Fruit fly (Drosophila melanogaster) whole organism, embryonic: Measurements from ENCODE around the gene Pdzd8.

ENCODE experiments used
- Ada2b ChIP-seq: fragments of 200-800 bp; sonication (Bioruptor generic); IDR thresholded peaks from 2 replicates; pipeline ENCODE4 v1.3.6; 2022; ENCODE audit warnings: missing biosample characterization, missing genetic modification characterization
- Blimp-1 ChIP-seq: fragments of 200-800 bp; sonication (Bioruptor generic); optimal IDR thresholded peaks from 3 replicates; lab custom pipeline; 2018; ENCODE audit warnings: missing biosample characterization, missing genetic modification characterization, mild to moderate bottlenecking, moderate library complexity, missing genetic modification reagents
- CG10431 ChIP-seq: fragments of 200-800 bp; sonication (Bioruptor generic); optimal IDR thresholded peaks from 3 replicates; lab custom pipeline; 2018; ENCODE audit warnings: missing biosample characterization, mild to moderate bottlenecking, missing genetic modification characterization
- CG10979 ChIP-seq: fragments of 200-800 bp; sonication (Bioruptor generic); optimal IDR thresholded peaks from 2 replicates; lab custom pipeline; 2018; ENCODE audit warnings: missing biosample characterization, mild to moderate bottlenecking, missing genetic modification characterization, moderate library complexity
- CG11398 ChIP-seq: fragments of 200-800 bp; sonication (Bioruptor generic); optimal IDR thresholded peaks from 2 replicates; lab custom pipeline; 2016; ENCODE audit warnings: missing biosample characterization, missing genetic modification characterization
- CG11560 ChIP-seq: fragments of 200-800 bp; sonication (Bioruptor generic); IDR thresholded peaks from 3 replicates; pipeline ENCODE4 v1.3.6; 2022; ENCODE audit warnings: missing biosample characterization, missing genetic modification characterization
- CG12744 ChIP-seq: fragments of 200-800 bp; sonication (Bioruptor generic); optimal IDR thresholded peaks from 2 replicates; lab custom pipeline; 2016; ENCODE audit warnings: missing biosample characterization, missing genetic modification characterization
- CG2120 ChIP-seq: fragments of 200-800 bp; sonication (Bioruptor generic); optimal IDR thresholded peaks from 3 replicates; lab custom pipeline; 2016; ENCODE audit warnings: missing biosample characterization, missing genetic modification characterization
- CG32767 ChIP-seq: fragments of 200-800 bp; sonication (Bioruptor generic); IDR thresholded peaks from 2 replicates; pipeline ENCODE4 v1.3.6; 2022; ENCODE audit warnings: missing biosample characterization, missing genetic modification characterization
- CG33213 ChIP-seq: fragments of 200-800 bp; sonication (Bioruptor generic); optimal IDR thresholded peaks from 3 replicates; lab custom pipeline; 2016; ENCODE audit warnings: missing biosample characterization, missing genetic modification characterization
- CG3726 ChIP-seq: fragments of 200-800 bp; sonication (Bioruptor generic); IDR thresholded peaks from 3 replicates; pipeline ENCODE4, ENCODE4 v1.3.6; 2022; ENCODE audit warnings: missing biosample characterization, missing genetic modification characterization
- CG3838 ChIP-seq: fragments of 200-800 bp; sonication (Bioruptor generic); optimal IDR thresholded peaks from 3 replicates; lab custom pipeline; 2016; ENCODE audit warnings: missing biosample characterization, missing genetic modification characterization
- CG3847 ChIP-seq: fragments of 200-800 bp; sonication (Bioruptor generic); IDR thresholded peaks from 2 replicates; pipeline ENCODE4 v1.3.6; 2022; ENCODE audit warnings: missing biosample characterization, missing genetic modification characterization
- CG4282 ChIP-seq: fragments of 200-800 bp; sonication (Bioruptor generic); optimal IDR thresholded peaks from 2 replicates; lab custom pipeline; 2016; ENCODE audit warnings: missing biosample characterization, missing genetic modification characterization
- CG4730 ChIP-seq: fragments of 200-800 bp; sonication (Bioruptor generic); IDR thresholded peaks from 2 replicates; pipeline ENCODE4 v1.3.6; 2022; ENCODE audit warnings: missing biosample characterization, missing genetic modification characterization
- CG6683 ChIP-seq: fragments of 200-800 bp; sonication (Bioruptor generic); optimal IDR thresholded peaks from 2 replicates; lab custom pipeline; 2017; ENCODE audit warnings: missing biosample characterization, mild to moderate bottlenecking, missing genetic modification characterization, missing genetic modification reagents
- CG6854 ChIP-seq: fragments of 200-800 bp; sonication (Bioruptor generic); optimal IDR thresholded peaks from 3 replicates; lab custom pipeline; 2017; ENCODE audit warnings: missing biosample characterization, mild to moderate bottlenecking, missing genetic modification characterization
- CG7357 ChIP-seq: fragments of 200-800 bp; sonication (Bioruptor generic); IDR thresholded peaks from 3 replicates; pipeline ENCODE4 v1.3.6; 2022; ENCODE audit warnings: missing biosample characterization, missing genetic modification characterization
- CG8924 ChIP-seq: fragments of 200-800 bp; optimal IDR thresholded peaks from 3 replicates; lab custom pipeline; 2019; ENCODE audit warnings: missing biosample characterization, mild to moderate bottlenecking, missing genetic modification characterization, moderate library complexity
- Fer1 ChIP-seq: fragments of 200-800 bp; sonication (Bioruptor generic); optimal IDR thresholded peaks from 2 replicates; lab custom pipeline; 2017; ENCODE audit warnings: missing biosample characterization, mild to moderate bottlenecking, missing genetic modification characterization
- HLH54F ChIP-seq: fragments of 200-800 bp; sonication (Bioruptor generic); optimal IDR thresholded peaks from 3 replicates; lab custom pipeline; 2016; ENCODE audit warnings: missing biosample characterization, missing genetic modification characterization
- HLHmδ ChIP-seq: fragments of 200-800 bp; sonication (Bioruptor generic); optimal IDR thresholded peaks from 2 replicates; lab custom pipeline; 2018; ENCODE audit warnings: missing biosample characterization, mild to moderate bottlenecking, missing genetic modification characterization, moderate library complexity
- Hand ChIP-seq: fragments of 200-800 bp; sonication (Bioruptor generic); optimal IDR thresholded peaks from 2 replicates; lab custom pipeline; 2017; ENCODE audit warnings: mild to moderate bottlenecking, missing biosample characterization, missing genetic modification reagents, missing genetic modification characterization
- Hsf ChIP-seq: fragments of 200-800 bp; sonication (Bioruptor generic); optimal IDR thresholded peaks from 3 replicates; lab custom pipeline; 2016; ENCODE audit warnings: missing biosample characterization, missing genetic modification characterization
- NC2β ChIP-seq: fragments of 200-800 bp; sonication (Bioruptor generic); optimal IDR thresholded peaks from 2 replicates; lab custom pipeline; 2016; ENCODE audit warnings: missing biosample characterization, missing genetic modification characterization
- NfI ChIP-seq: fragments of 200-800 bp; sonication (Bioruptor generic); optimal IDR thresholded peaks from 3 replicates; lab custom pipeline; 2018; ENCODE audit warnings: missing biosample characterization, mild to moderate bottlenecking, missing genetic modification characterization, moderate library complexity
- Ptx1 ChIP-seq: fragments of 200-800 bp; sonication (Bioruptor generic); IDR thresholded peaks from 2 replicates; pipeline ENCODE4 v1.3.6; 2022; ENCODE audit warnings: missing biosample characterization, missing genetic modification characterization
- Ravus ChIP-seq: fragments of 200-800 bp; sonication (Bioruptor generic); IDR thresholded peaks from 2 replicates; pipeline ENCODE4 v1.3.6; 2022; ENCODE audit warnings: missing biosample characterization, missing genetic modification characterization
- Six4 ChIP-seq: fragments of 200-800 bp; sonication (Bioruptor generic); optimal IDR thresholded peaks from 2 replicates; lab custom pipeline; 2016; ENCODE audit warnings: missing biosample characterization, missing genetic modification characterization
- ara ChIP-seq: fragments of 200-800 bp; sonication (Bioruptor generic); IDR thresholded peaks from 2 replicates; pipeline ENCODE4 v1.3.6; 2022; ENCODE audit warnings: missing biosample characterization, missing genetic modification characterization
- btn ChIP-seq: fragments of 200-800 bp; sonication (Bioruptor generic); optimal IDR thresholded peaks from 2 replicates; lab custom pipeline; 2016; ENCODE audit warnings: missing biosample characterization, missing genetic modification characterization
- esg ChIP-seq: fragments of 200-800 bp; sonication (Bioruptor generic); conservative IDR thresholded peaks from 2 replicates; pipeline ENCODE4 v1.3.6; 2022; ENCODE audit warnings: missing biosample characterization, missing genetic modification characterization
- ewg ChIP-seq: fragments of 200-800 bp; sonication (Bioruptor generic); optimal IDR thresholded peaks from 3 replicates; lab custom pipeline; 2017; ENCODE audit warnings: mild to moderate bottlenecking, missing biosample characterization, missing genetic modification reagents, missing genetic modification characterization
- fd3F ChIP-seq: fragments of 200-800 bp; sonication (Bioruptor generic); optimal IDR thresholded peaks from 2 replicates; lab custom pipeline; 2018; ENCODE audit warnings: missing biosample characterization, mild to moderate bottlenecking, missing genetic modification characterization, moderate library complexity
- gfzf ChIP-seq: fragments of 200-800 bp; sonication (Bioruptor generic); optimal IDR thresholded peaks from 2 replicates; lab custom pipeline; 2016; ENCODE audit warnings: missing biosample characterization, mild to moderate bottlenecking, missing genetic modification characterization, moderate library complexity
- gsb ChIP-seq: fragments of 200-800 bp; sonication (Bioruptor generic); IDR thresholded peaks from 2 replicates; pipeline ENCODE4 v1.3.6; 2022; ENCODE audit warnings: missing biosample characterization, missing genetic modification characterization
- ind ChIP-seq: fragments of 200-800 bp; sonication (Bioruptor generic); optimal IDR thresholded peaks from 3 replicates; lab custom pipeline; 2016; ENCODE audit warnings: missing biosample characterization, missing genetic modification characterization
- jumu ChIP-seq: fragments of 200-800 bp; sonication (Bioruptor generic); optimal IDR thresholded peaks from 3 replicates; lab custom pipeline; 2016; ENCODE audit warnings: missing biosample characterization, missing genetic modification characterization
- lab ChIP-seq: fragments of 200-800 bp; sonication (Bioruptor generic); optimal IDR thresholded peaks from 3 replicates; lab custom pipeline; 2017; ENCODE audit warnings: missing biosample characterization, missing genetic modification characterization, mild to moderate bottlenecking, moderate library complexity, missing genetic modification reagents
- lola ChIP-seq, 3 experiments: fragments of >200 bp in 2 of 3; fragments of 200-800 bp in 1 of 3; sonication (Bioruptor generic) in 1 of 3; optimal IDR thresholded peaks; 2 replicates each; lab custom pipeline; 2017 to 2019; ENCODE audit warnings: missing biosample characterization in 3 of 3, missing genetic modification characterization in 3 of 3, mild to moderate bottlenecking in 1 of 3, moderate library complexity in 1 of 3
- nerfin-1 ChIP-seq: fragments of 200-800 bp; sonication (Bioruptor generic); optimal IDR thresholded peaks from 3 replicates; lab custom pipeline; 2019; ENCODE audit warnings: missing biosample characterization, mild to moderate bottlenecking, missing genetic modification characterization, moderate library complexity
- nerfin-2 ChIP-seq: fragments of 200-800 bp; sonication (Bioruptor generic); IDR thresholded peaks from 2 replicates; pipeline ENCODE4 v1.3.6; 2022; ENCODE audit warnings: missing biosample characterization, missing genetic modification characterization; ENCODE audit not compliant: partially characterized antibody
- pan ChIP-seq, 4 experiments: fragments of >200 bp in 3 of 4; fragments of 200-800 bp in 1 of 4; sonication (Bioruptor generic) in 1 of 4; optimal IDR thresholded peaks in 3 of 4; IDR thresholded peaks in 1 of 4; 2 replicates each; pipeline versions ENCODE4 v1.3.6 to Lab custom; 2017 to 2022; ENCODE audit warnings: missing biosample characterization in 2 of 4, missing genetic modification characterization in 2 of 4, mixed read lengths in 1 of 4
- pita ChIP-seq: fragments of 200-800 bp; sonication (Bioruptor generic); optimal IDR thresholded peaks from 2 replicates; lab custom pipeline; 2017; ENCODE audit warnings: missing biosample characterization, mild to moderate bottlenecking, missing genetic modification characterization
- run ChIP-seq: fragments of 200-800 bp; sonication (Bioruptor generic); optimal IDR thresholded peaks from 3 replicates; lab custom pipeline; 2018; ENCODE audit warnings: missing biosample characterization, mild to moderate bottlenecking, missing genetic modification characterization
- schlank ChIP-seq: fragments of 200-800 bp; sonication (Bioruptor generic); optimal IDR thresholded peaks from 2 replicates; lab custom pipeline; 2018; ENCODE audit warnings: missing biosample characterization, mild to moderate bottlenecking, missing genetic modification characterization
- scrt ChIP-seq: fragments of 200-800 bp; sonication (Bioruptor generic); optimal IDR thresholded peaks from 2 replicates; lab custom pipeline; 2018; ENCODE audit warnings: missing biosample characterization, mild to moderate bottlenecking, missing genetic modification characterization, moderate library complexity
- sisA ChIP-seq: fragments of 200-800 bp; sonication (Bioruptor generic); IDR thresholded peaks from 2 replicates; pipeline ENCODE4 v1.3.6; 2022; ENCODE audit warnings: missing biosample characterization, missing genetic modification characterization
- slou ChIP-seq: fragments of 200-800 bp; sonication (Bioruptor generic); optimal IDR thresholded peaks from 3 replicates; lab custom pipeline; 2016; ENCODE audit warnings: missing biosample characterization, missing genetic modification characterization
- sob ChIP-seq: fragments of 200-800 bp; sonication (Bioruptor generic); IDR thresholded peaks from 2 replicates; pipeline ENCODE4 v1.3.6; 2022; ENCODE audit warnings: missing biosample characterization, missing genetic modification characterization
- vvl ChIP-seq: fragments of 200-800 bp; sonication (Bioruptor generic); IDR thresholded peaks from 2 replicates; pipeline ENCODE4 v1.3.6; 2022; ENCODE audit warnings: missing biosample characterization, missing genetic modification characterization

The Pdzd8 gene

dm6 chrX:11925213-11925612 lies 5.4 kb downstream of the Pdzd8 start (continued):
- no peak for TF ChIP-seq CG11560 (tag; lab: Robert Waterston, UW)
- peak; percentile 67 for TF ChIP-seq gsb (GFP tag; lab: Robert Waterston, UW)
- TF ChIP-seq CG8924 (tag; lab: Kevin White, UChicago), result no peak
- TF ChIP-seq slou (GFP tag; lab: Kevin White, UChicago), result peak; percentile 13
- peak; percentile 43 for TF ChIP-seq ind (GFP tag; lab: Kevin White, UChicago)
- TF ChIP-seq CG4282, result no peak
- TF ChIP-seq pan (optimal IDR thresholded peaks at IDR 0.05; lab: Kevin White, UChicago), result no peak
- TF ChIP-seq pan (GFP tag; optimal IDR thresholded peaks at IDR 0.05 in 1 of 2, IDR thresholded peaks at IDR 0.05 in 1 of 2), result peak in 1 of 2 experiments; percentile 82
- peak; percentile 9 for TF ChIP-seq CG10979
- no peak for TF ChIP-seq CG4730 (GFP tag; lab: Robert Waterston, UW)
- TF ChIP-seq nerfin-2 (GFP tag; lab: Robert Waterston, UW), result no peak
- TF ChIP-seq pita, result no peak
- TF ChIP-seq HLHmδ (GFP tag; lab: Kevin White, UChicago), result no peak
- no peak for TF ChIP-seq run (tag; lab: Kevin White, UChicago)
- TF ChIP-seq lola (GFP tag; optimal IDR thresholded peaks at IDR 0.05; lab: Kevin White, UChicago), result no peak
- no peak for TF ChIP-seq ewg (GFP tag; lab: Kevin White, UChicago)
- no peak for TF ChIP-seq CG3838
- TF ChIP-seq btn (GFP tag; lab: Kevin White, UChicago), result no peak
- peak; percentile 38 for TF ChIP-seq NfI (GFP tag; lab: Kevin White, UChicago)
- TF ChIP-seq NC2β, result no peak
- TF ChIP-seq nerfin-1 (tag; lab: Kevin White, UChicago), result no peak
- TF ChIP-seq sisA (GFP tag; lab: Robert Waterston, UW), result peak; percentile 24; the same call in 1 of the 2 replicates
- TF ChIP-seq esg (GFP tag; lab: Robert Waterston, UW), result peak; percentile 50
- peak; percentile 60 for TF ChIP-seq CG2120 (GFP tag; lab: Kevin White, UChicago)
- no peak for TF ChIP-seq CG3726
- no peak for TF ChIP-seq CG10431 (GFP tag; lab: Kevin White, UChicago)
- TF ChIP-seq CG6683, result no peak
- no peak for TF ChIP-seq Hsf (GFP tag; lab: Kevin White, UChicago)
- peak; percentile 61 for TF ChIP-seq CG3847 (GFP tag; lab: Robert Waterston, UW)
- TF ChIP-seq Ravus (GFP tag; lab: Robert Waterston, UW), result no peak
- TF ChIP-seq ara (GFP tag; lab: Robert Waterston, UW), result peak; percentile 51; the same call in 1 of the 2 replicates
- TF ChIP-seq Hand (GFP tag; lab: Kevin White, UChicago), result no peak
- TF ChIP-seq jumu, result no peak
- no peak for TF ChIP-seq CG11398 (GFP tag; lab: Kevin White, UChicago)
- TF ChIP-seq CG6854 (GFP tag; lab: Kevin White, UChicago), result no peak
- TF ChIP-seq CG12744 (GFP tag; lab: Kevin White, UChicago), result no peak
- peak; percentile 8 for TF ChIP-seq scrt (GFP tag; lab: Kevin White, UChicago)
- TF ChIP-seq gfzf (GFP tag; lab: Kevin White, UChicago), result no peak
- TF ChIP-seq Ada2b (GFP tag; lab: Robert Waterston, UW), result peak; percentile 65
- TF ChIP-seq CG7357, result no peak
- no peak; the same call in 1 of the 2 replicates for TF ChIP-seq sob (GFP tag; lab: Robert Waterston, UW)
- TF ChIP-seq Ptx1 (GFP tag; lab: Robert Waterston, UW), result peak; percentile 70
- TF ChIP-seq HLH54F (GFP tag; lab: Kevin White, UChicago), result no peak
- peak; percentile 65 for TF ChIP-seq lab (GFP tag; lab: Kevin White, UChicago)
- peak; percentile 14 for TF ChIP-seq fd3F (GFP tag; lab: Kevin White, UChicago)
- peak; percentile 11 for TF ChIP-seq schlank (tag; lab: Kevin White, UChicago)
- peak; percentile 41 for TF ChIP-seq Blimp-1 (GFP tag; lab: Kevin White, UChicago)
- TF ChIP-seq CG33213 (GFP tag; lab: Kevin White, UChicago), result no peak
- no peak for TF ChIP-seq CG32767 (GFP tag; lab: Robert Waterston, UW)
- no peak for TF ChIP-seq Fer1 (GFP tag; lab: Kevin White, UChicago)
- no peak for TF ChIP-seq Six4
- no peak for TF ChIP-seq vvl (GFP tag; lab: Robert Waterston, UW)
